Worm (Caenorhabditis elegans): ENCODE data around the gene ZK795.2.

ZK795.2 gene

ce11 chrIV:12594574-12594973 lies 35.8 kb upstream of the ZK795.2 start:
- no peak for TF ChIP-seq fkh-10 (GFP tag; optimal IDR thresholded peaks at IDR 0.05)
- TF ChIP-seq fkh-6 (tag; optimal IDR thresholded peaks at IDR 0.05) = peak; percentile 68
- no peak for TF ChIP-seq elt-2 (tag; optimal IDR thresholded peaks at IDR 0.05)
- no peak for TF ChIP-seq lim-6 (tag; optimal IDR thresholded peaks at IDR 0.05)
- peak; percentile 66 for TF ChIP-seq hlh-13 (GFP tag; optimal IDR thresholded peaks at IDR 0.05)
- TF ChIP-seq fax-1 (tag; optimal IDR thresholded peaks at IDR 0.05) = peak; percentile 57
- TF ChIP-seq ceh-30 (tag; optimal IDR thresholded peaks at IDR 0.05) = no peak
- TF ChIP-seq sdc-2 (tag; optimal IDR thresholded peaks at IDR 0.05) = peak; percentile 57
- no peak for TF ChIP-seq nhr-11 (tag; optimal IDR thresholded peaks at IDR 0.05)
- TF ChIP-seq ceh-45 (GFP tag; IDR thresholded peaks at IDR 0.05) = peak; percentile 92
- peak; percentile 92 for TF ChIP-seq rnt-1 (tag; optimal IDR thresholded peaks at IDR 0.05)
- peak; percentile 79 for TF ChIP-seq zip-5 (tag; optimal IDR thresholded peaks at IDR 0.05)
- peak; percentile 73 for TF ChIP-seq unc-42 (tag; optimal IDR thresholded peaks at IDR 0.05)
- TF ChIP-seq ref-2 (tag; optimal IDR thresholded peaks at IDR 0.05) = peak; percentile 47
- TF ChIP-seq tbx-2 (tag; optimal IDR thresholded peaks at IDR 0.05) = peak; percentile 31
- TF ChIP-seq che-1 (tag; optimal IDR thresholded peaks at IDR 0.05) = peak; percentile 66
- peak; percentile 4 for TF ChIP-seq nhr-232 (tag; optimal IDR thresholded peaks at IDR 0.05)
- peak; percentile 77 for TF ChIP-seq ceh-19 (GFP tag; optimal IDR thresholded peaks at IDR 0.05)
- TF ChIP-seq ceh-2 (tag; optimal IDR thresholded peaks at IDR 0.05) = peak; percentile 54
- peak; percentile 66 for TF ChIP-seq K02D7.2 (tag; optimal IDR thresholded peaks at IDR 0.05)
- no peak for TF ChIP-seq ttx-3 (tag; optimal IDR thresholded peaks at IDR 0.05)
- TF ChIP-seq ahr-1 (tag; optimal IDR thresholded peaks at IDR 0.05) = no peak
- peak; percentile 47 for TF ChIP-seq C38D4.7 (GFP tag; optimal IDR thresholded peaks at IDR 0.05)
- TF ChIP-seq pha-4 (tag; optimal IDR thresholded peaks at IDR 0.05) = no peak
- peak; percentile 90 for TF ChIP-seq pqm-1 (tag; optimal IDR thresholded peaks at IDR 0.05)
- TF ChIP-seq unc-55 (GFP tag; optimal IDR thresholded peaks at IDR 0.05) = no peak
- TF ChIP-seq hlh-30 (tag; optimal IDR thresholded peaks at IDR 0.05; ENCODE audit: insufficient read depth) = peak; percentile 83
- peak; percentile 31 for TF ChIP-seq dmd-4 (tag; optimal IDR thresholded peaks at IDR 0.05; ENCODE audit: borderline replicate concordance)
- peak; percentile 38 for TF ChIP-seq madf-2 (tag; optimal IDR thresholded peaks at IDR 0.05)
- TF ChIP-seq F13H6.1 (tag; optimal IDR thresholded peaks at IDR 0.05) = peak; percentile 83
- TF ChIP-seq pros-1 (tag; optimal IDR thresholded peaks at IDR 0.05) = no peak
- peak; percentile 60 for TF ChIP-seq dve-1 (tag; optimal IDR thresholded peaks at IDR 0.05)
- TF ChIP-seq hlh-8 (tag; optimal IDR thresholded peaks at IDR 0.05) = peak; percentile 41
- peak; percentile 25 for TF ChIP-seq ztf-16 (tag; optimal IDR thresholded peaks at IDR 0.05)
- peak; percentile 54 for TF ChIP-seq npax-4 (tag; optimal IDR thresholded peaks at IDR 0.05)
- TF ChIP-seq ceh-31 (tag; optimal IDR thresholded peaks at IDR 0.05) = peak; percentile 65
- no peak for TF ChIP-seq eyg-1 (tag; optimal IDR thresholded peaks at IDR 0.05)
- peak; percentile 69 for TF ChIP-seq ceh-6 (GFP tag; optimal IDR thresholded peaks at IDR 0.05)
- peak; percentile 0 for TF ChIP-seq unc-86 (tag; optimal IDR thresholded peaks at IDR 0.05)
- TF ChIP-seq odd-2 (tag; optimal IDR thresholded peaks at IDR 0.05) = no peak
- TF ChIP-seq gmeb-2 (tag; optimal IDR thresholded peaks at IDR 0.05) = peak; percentile 58
- TF ChIP-seq elt-4 (tag; optimal IDR thresholded peaks at IDR 0.05) = no peak
- TF ChIP-seq hlh-15 (tag; optimal IDR thresholded peaks at IDR 0.05) = peak; percentile 25
- TF ChIP-seq ama-1 (optimal IDR thresholded peaks at IDR 0.05) = no peak
- TF ChIP-seq pax-1 (tag; optimal IDR thresholded peaks at IDR 0.05) = no peak
- peak; percentile 22 for TF ChIP-seq K09A11.1 (tag; optimal IDR thresholded peaks at IDR 0.05; ENCODE audit: insufficient read depth)
- peak; percentile 74 for TF ChIP-seq pat-9 (tag; optimal IDR thresholded peaks at IDR 0.05)
- peak; percentile 49 for TF ChIP-seq pag-3 (tag; optimal IDR thresholded peaks at IDR 0.05; ENCODE audit: borderline replicate concordance)
- peak; percentile 50 for TF ChIP-seq mec-3 (tag; optimal IDR thresholded peaks at IDR 0.05; ENCODE audit: borderline replicate concordance)
- peak; percentile 17 for TF ChIP-seq tbx-7 (tag; optimal IDR thresholded peaks at IDR 0.05)
- TF ChIP-seq C08G9.2 (tag; optimal IDR thresholded peaks at IDR 0.05) = peak; percentile 70
- TF ChIP-seq nfya-1 (tag; optimal IDR thresholded peaks at IDR 0.05) = peak; percentile 57
- peak; percentile 67; the same call in 1 of the 2 replicates for TF ChIP-seq unc-3 (GFP tag; conservative IDR thresholded peaks at IDR 0.05)
- peak; percentile 54 for TF ChIP-seq unc-3 (tag; optimal IDR thresholded peaks at IDR 0.05)
